Worm (Caenorhabditis elegans) whole organism, L1 larva: ENCODE measurements around the gene C14A4.7.

ENCODE experiments used
- ama-1 ChIP-seq: fragments of 150-350 bp; optimal IDR thresholded peaks from 2 replicates; lab custom pipeline; 2014
- jun-1 ChIP-seq: fragments of 150-350 bp; optimal IDR thresholded peaks from 2 replicates; lab custom pipeline; 2014; ENCODE audit warnings: missing biosample characterization, missing genetic modification reagents, missing genetic modification characterization
- mef-2 ChIP-seq: fragments of 150-350 bp; optimal IDR thresholded peaks from 2 replicates; lab custom pipeline; 2014; ENCODE audit warnings: missing biosample characterization, missing genetic modification characterization
- nhr-237 ChIP-seq: fragments of 150-350 bp; optimal IDR thresholded peaks from 2 replicates; lab custom pipeline; 2014; ENCODE audit warnings: missing biosample characterization, missing genetic modification characterization
- nhr-90 ChIP-seq: sonication (generic microtip); optimal IDR thresholded peaks from 2 replicates; lab custom pipeline; 2016; ENCODE audit warnings: mild to moderate bottlenecking, missing genetic modification characterization, missing compliant biosample characterization; ENCODE audit not compliant: poor library complexity
- tbx-2 ChIP-seq: sonication (generic microtip); optimal IDR thresholded peaks from 2 replicates; lab custom pipeline; 2016; ENCODE audit warnings: missing genetic modification characterization, missing compliant biosample characterization

DNA sequence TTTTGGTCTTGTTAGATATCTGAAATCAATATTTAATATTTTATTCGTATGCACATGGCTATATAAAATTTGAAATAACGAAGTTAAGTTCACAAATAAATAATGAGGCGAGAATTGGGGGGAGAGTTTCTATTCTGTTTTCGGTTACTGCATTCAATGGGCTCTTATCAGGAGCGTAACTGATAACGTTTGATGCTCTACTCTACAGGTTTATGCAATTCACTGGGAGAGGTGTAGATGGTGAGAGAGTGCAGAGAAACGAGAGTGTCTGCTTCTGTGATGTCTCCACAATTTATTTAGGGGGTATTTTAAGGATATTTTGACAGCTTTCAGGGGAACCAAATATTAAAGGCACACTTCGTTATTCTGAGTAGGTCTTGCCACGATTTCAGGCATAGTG lies 1.6 kb downstream of the C14A4.7 start, which contains the start of gene C14A4.6:
- TF ChIP-seq tbx-2 (tag; lab: Kevin White, UChicago), result no peak
- TF ChIP-seq ama-1 (lab: Kevin White, UChicago), result no peak
- TF ChIP-seq nhr-90 (tag; lab: Kevin White, UChicago), result no peak
- TF ChIP-seq nhr-237, result no peak
- no peak for TF ChIP-seq mef-2 (tag; lab: Kevin White, UChicago)
- TF ChIP-seq jun-1, result no peak
